Worm (Caenorhabditis elegans): Measurements from ENCODE around the gene Y57G11C.36.

Gene Y57G11C.36

DNA sequence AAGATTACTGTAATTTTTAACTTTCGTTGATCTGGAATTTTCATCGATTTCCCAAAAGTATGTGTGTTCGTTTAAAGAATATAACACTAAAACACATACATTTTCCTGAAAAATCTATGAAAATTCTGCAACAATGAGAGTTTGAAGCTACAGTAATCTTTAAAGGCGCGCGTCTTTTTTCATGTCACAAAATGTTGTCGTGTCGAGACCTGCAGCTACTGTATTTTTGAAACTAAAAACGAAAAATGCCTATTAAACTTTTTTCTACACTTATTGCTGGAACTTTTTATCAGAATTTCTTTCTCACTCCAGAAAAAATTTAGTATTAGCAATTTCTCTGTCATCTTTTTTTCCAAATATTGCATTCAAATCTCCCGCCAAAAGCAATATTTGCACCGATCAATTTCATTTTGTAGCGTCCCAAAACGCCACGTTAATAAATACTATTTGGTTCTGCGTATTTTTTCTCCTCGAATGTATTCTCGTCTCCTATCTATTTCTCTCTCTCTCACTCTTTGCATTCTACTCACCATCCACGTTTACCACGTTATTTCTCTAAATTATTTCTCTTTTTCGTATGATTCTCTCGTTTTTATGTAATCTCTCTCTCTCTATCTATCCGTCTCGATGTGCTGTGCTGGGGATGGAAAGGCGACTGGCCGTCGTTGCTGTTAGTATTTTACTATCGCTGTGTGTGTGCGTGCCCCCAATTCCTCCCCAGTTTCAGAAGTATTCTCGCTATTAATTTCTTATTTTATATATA, 13.0 kb upstream of the Y57G11C.36 start, which contains the start of gene melo-1 (continued):
- TF ChIP-seq ztf-25 (GFP tag; IDR thresholded peaks at IDR 0.05): no peak
- TF ChIP-seq dpl-1 (GFP tag; optimal IDR thresholded peaks at IDR 0.05): no peak
- TF ChIP-seq C06A6.2 (GFP tag; conservative IDR thresholded peaks at IDR 0.05): no peak
- TF ChIP-seq aptf-2 (GFP tag; conservative IDR thresholded peaks at IDR 0.05): no peak
- TF ChIP-seq ztf-22 (GFP tag; optimal IDR thresholded peaks at IDR 0.05): no peak
- TF ChIP-seq D2030.7 (GFP tag; IDR thresholded peaks at IDR 0.05): no peak
- peak; percentile 29 for TF ChIP-seq nhr-80 (tag; optimal IDR thresholded peaks at IDR 0.05)
- TF ChIP-seq repo-1 (tag; optimal IDR thresholded peaks at IDR 0.05): no peak
- no peak for TF ChIP-seq akir-1 (GFP tag; optimal IDR thresholded peaks at IDR 0.05)
- TF ChIP-seq dox-1 (GFP tag; IDR thresholded peaks at IDR 0.05): peak; percentile 39; the same call in 1 of the 2 replicates
- no peak for TF ChIP-seq hmg-20 (GFP tag; IDR thresholded peaks at IDR 0.05)
- no peak for TF ChIP-seq sea-2 (GFP tag; IDR thresholded peaks at IDR 0.05)
- TF ChIP-seq mes-4 (tag; optimal IDR thresholded peaks at IDR 0.05): no peak
- TF ChIP-seq xnd-1 (tag; optimal IDR thresholded peaks at IDR 0.05): no peak
- TF ChIP-seq B0019.2 (GFP tag; conservative IDR thresholded peaks at IDR 0.05): no peak
- no peak for TF ChIP-seq ceh-58 (GFP tag; IDR thresholded peaks at IDR 0.05)
- no peak for TF ChIP-seq snpc-4 (GFP tag; optimal IDR thresholded peaks at IDR 0.05)
- TF ChIP-seq snpc-4 (tag; optimal IDR thresholded peaks at IDR 0.05): peak; percentile 8 to 67 (median 40)
- no peak for TF ChIP-seq Y53F4B.3 (GFP tag; IDR thresholded peaks at IDR 0.05)
- no peak for TF ChIP-seq Y79H2A.3 (GFP tag; conservative IDR thresholded peaks at IDR 0.05)
- TF ChIP-seq pha-4 (tag; optimal IDR thresholded peaks at IDR 0.05): no peak
- TF ChIP-seq F55B11.4 (tag; optimal IDR thresholded peaks at IDR 0.05; ENCODE audit: borderline replicate concordance, insufficient read depth): no peak
- no peak for TF ChIP-seq ccch-3 (GFP tag; optimal IDR thresholded peaks at IDR 0.05)
- no peak for TF ChIP-seq athp-1 (tag; optimal IDR thresholded peaks at IDR 0.05)
- TF ChIP-seq chd-7 (tag; optimal IDR thresholded peaks at IDR 0.05): no peak
- no peak for TF ChIP-seq ekl-4 (GFP tag; IDR thresholded peaks at IDR 0.05)
- no peak for TF ChIP-seq lin-26 (GFP tag; IDR thresholded peaks at IDR 0.05)
- TF ChIP-seq lsy-27 (tag; optimal IDR thresholded peaks at IDR 0.05; ENCODE audit: borderline replicate concordance, insufficient read depth): no peak
- TF ChIP-seq snpc-1.3 (tag; optimal IDR thresholded peaks at IDR 0.05; ENCODE audit: insufficient read depth): no peak
- TF ChIP-seq F57A8.1 (GFP tag; optimal IDR thresholded peaks at IDR 0.05): no peak
- no peak for TF ChIP-seq gei-17 (GFP tag; optimal IDR thresholded peaks at IDR 0.05)
- no peak for TF ChIP-seq K11D2.4 (GFP tag; IDR thresholded peaks at IDR 0.05)
- TF ChIP-seq him-1 (tag; optimal IDR thresholded peaks at IDR 0.05): no peak
- no peak for TF ChIP-seq ets-4 (GFP tag; optimal IDR thresholded peaks at IDR 0.05)
- no peak for TF ChIP-seq hsf-1 (GFP tag; IDR thresholded peaks at IDR 0.05)
- 0 out of 2 replicates have a peak, but pooled peaks have one; percentile 18 for TF ChIP-seq B0336.3 (GFP tag; IDR thresholded peaks at IDR 0.05)
- no peak for TF ChIP-seq nhr-120 (GFP tag; IDR thresholded peaks at IDR 0.05)
- TF ChIP-seq ama-1 (optimal IDR thresholded peaks at IDR 0.05): no peak
- no peak for TF ChIP-seq ama-1 (GFP tag; optimal IDR thresholded peaks at IDR 0.05)
- no peak for TF ChIP-seq F22D6.2 (tag; optimal IDR thresholded peaks at IDR 0.05)
- TF ChIP-seq lin-35 (GFP tag; optimal IDR thresholded peaks at IDR 0.05): no peak
- no peak for TF ChIP-seq madf-6 (GFP tag; IDR thresholded peaks at IDR 0.05)
- TF ChIP-seq attf-5 (GFP tag; optimal IDR thresholded peaks at IDR 0.05): peak; percentile 46
- TF ChIP-seq unc-130 (GFP tag; optimal IDR thresholded peaks at IDR 0.05): no peak
- TF ChIP-seq pbrm-1 (GFP tag; IDR thresholded peaks at IDR 0.05): peak; percentile 22; the same call in 1 of the 2 replicates
- no peak for TF ChIP-seq Y53G8AR.9 (GFP tag; conservative IDR thresholded peaks at IDR 0.05)
- peak; percentile 94 for TF ChIP-seq hmg-1.2 (GFP tag; IDR thresholded peaks at IDR 0.05)
- TF ChIP-seq snpc-3.4 (tag; optimal IDR thresholded peaks at IDR 0.05): no peak
